Worm (Caenorhabditis elegans) whole organism, L4 larva: ENCODE data around the gene lury-1.
A peak's percentile ranks its signal among the peaks of the same experiment; 100 is the strongest.

Source experiments
- D1046.2 ChIP-seq: fragments of 200-800 bp; sonication (Bioruptor generic); IDR thresholded peaks from 2 replicates; pipeline ENCODE4 v1.3.6; 2022; ENCODE audit warnings: missing genetic modification characterization, missing compliant biosample characterization
- F44E2.7 ChIP-seq: fragments of 200-800 bp; sonication (Bioruptor generic); IDR thresholded peaks from 2 replicates; pipeline ENCODE4 v2.1.2; 2022; ENCODE audit warnings: missing genetic modification characterization, missing compliant biosample characterization
- Y105C5A.15 ChIP-seq: fragments of 200-800 bp; sonication (Bioruptor generic); IDR thresholded peaks from 2 replicates; pipeline ENCODE4 v1.3.6; 2022; ENCODE audit warnings: missing genetic modification characterization, missing compliant biosample characterization
- Y5F2A.4 ChIP-seq: fragments of 200-800 bp; sonication (Bioruptor generic); optimal IDR thresholded peaks from 2 replicates; lab custom pipeline; 2018; ENCODE audit warnings: mild to moderate bottlenecking, missing genetic modification characterization, missing compliant biosample characterization
- aha-1 ChIP-seq: fragments of 150-350 bp; peaks from one replicate; lab custom pipeline; 2014; ENCODE audit warnings: missing biosample characterization, missing genetic modification characterization
- attf-4 ChIP-seq: sonication (generic microtip); optimal IDR thresholded peaks from 3 replicates; lab custom pipeline; 2017; ENCODE audit warnings: missing biosample characterization, missing genetic modification characterization
- ceh-32 ChIP-seq: sonication (generic microtip); optimal IDR thresholded peaks from 2 replicates; lab custom pipeline; 2016; ENCODE audit warnings: mild to moderate bottlenecking, missing genetic modification characterization, missing compliant biosample characterization; ENCODE audit not compliant: poor library complexity
- ceh-62 ChIP-seq: sonication (generic microtip); optimal IDR thresholded peaks from 2 replicates; lab custom pipeline; 2017; ENCODE audit warnings: missing biosample characterization, missing genetic modification characterization
- dpl-1 ChIP-seq: fragments of 150-350 bp; optimal IDR thresholded peaks from 2 replicates; lab custom pipeline; 2014; ENCODE audit warnings: missing biosample characterization, missing genetic modification reagents, missing genetic modification characterization
- dve-1 ChIP-seq: sonication (generic microtip); optimal IDR thresholded peaks from 2 replicates; lab custom pipeline; 2017; ENCODE audit warnings: antibody characterized with exemption, mild to moderate bottlenecking, missing genetic modification characterization, missing compliant biosample characterization; ENCODE audit not compliant: insufficient read depth
- egl-27 ChIP-seq: sonication (generic microtip); optimal IDR thresholded peaks from 3 replicates; lab custom pipeline; 2017; ENCODE audit warnings: missing biosample characterization, missing genetic modification reagents, missing genetic modification characterization
- fos-1 ChIP-seq: fragments of 150-350 bp; optimal IDR thresholded peaks from 2 replicates; lab custom pipeline; 2014; ENCODE audit warnings: missing biosample characterization, missing genetic modification characterization
- hif-1 ChIP-seq, 2 experiments: sonication (generic microtip); optimal IDR thresholded peaks; 2 replicates each; lab custom pipeline; 2016 to 2017; ENCODE audit warnings: missing compliant biosample characterization in 2 of 2, missing genetic modification characterization in 2 of 2, missing genetic modification reagents in 2 of 2, missing genotype in 2 of 2, mild to moderate bottlenecking in 1 of 2
- hlh-30 ChIP-seq: sonication (generic microtip); optimal IDR thresholded peaks from 2 replicates; lab custom pipeline; 2017; ENCODE audit warnings: antibody characterized with exemption, mild to moderate bottlenecking, missing genetic modification characterization, missing compliant biosample characterization; ENCODE audit not compliant: insufficient read depth
- lin-38 ChIP-seq: fragments of 200-800 bp; sonication (Bioruptor generic); IDR thresholded peaks from 2 replicates; pipeline ENCODE4 v1.3.6; 2022; ENCODE audit warnings: missing genetic modification reagents, missing genetic modification characterization, missing compliant biosample characterization
- lsy-2 ChIP-seq, 2 experiments: fragments of 150-350 bp in 1 of 2; sonication (generic microtip) in 1 of 2; optimal IDR thresholded peaks; 2 replicates each; lab custom pipeline; 2014 to 2017; ENCODE audit warnings: missing biosample characterization in 2 of 2, missing genetic modification characterization in 2 of 2
- madf-5 ChIP-seq, 2 experiments: fragments of 200-800 bp; sonication (Bioruptor generic); IDR thresholded peaks; 2 replicates each; pipeline ENCODE4 v1.3.6; 2022; ENCODE audit warnings: missing compliant biosample characterization in 2 of 2, missing genetic modification characterization in 2 of 2
- madf-9 ChIP-seq: fragments of 200-800 bp; sonication (Bioruptor generic); conservative IDR thresholded peaks from 2 replicates; pipeline ENCODE4 v1.3.6; 2022; ENCODE audit warnings: missing genetic modification reagents, missing genetic modification characterization, missing compliant biosample characterization
- mdl-1 ChIP-seq, 2 experiments: fragments of 150-350 bp in 1 of 2; sonication (generic microtip) in 1 of 2; optimal IDR thresholded peaks; 2 replicates each; lab custom pipeline; 2014 to 2017; ENCODE audit warnings: missing biosample characterization in 2 of 2, missing genetic modification characterization in 2 of 2
- mep-1 ChIP-seq: fragments of 150-350 bp; sonication (generic microtip); optimal IDR thresholded peaks from 3 replicates; lab custom pipeline; 2014; ENCODE audit warnings: missing biosample characterization, missing genetic modification characterization
- mes-2 ChIP-seq: sonication (generic microtip); optimal IDR thresholded peaks from 2 replicates; lab custom pipeline; 2016; ENCODE audit warnings: missing genotype, mild to moderate bottlenecking, missing genetic modification characterization, missing compliant biosample characterization; ENCODE audit not compliant: poor library complexity, severe bottlenecking
- mxl-2 ChIP-seq: fragments of 200-800 bp; sonication (Bioruptor generic); conservative IDR thresholded peaks from 2 replicates; pipeline ENCODE4 v1.3.6; 2022; ENCODE audit warnings: missing genetic modification reagents, missing genetic modification characterization, missing compliant biosample characterization
- mxl-3 ChIP-seq: fragments of 200-800 bp; sonication (Bioruptor generic); optimal IDR thresholded peaks from 2 replicates; lab custom pipeline; 2018; ENCODE audit warnings: mild to moderate bottlenecking, missing genetic modification characterization, missing compliant biosample characterization
- nhr-10 ChIP-seq: fragments of 150-350 bp; optimal IDR thresholded peaks from 2 replicates; lab custom pipeline; 2014; ENCODE audit warnings: missing biosample characterization, missing genetic modification characterization
- nhr-102 ChIP-seq: sonication (generic microtip); optimal IDR thresholded peaks from 2 replicates; lab custom pipeline; 2016; ENCODE audit warnings: mild to moderate bottlenecking, missing genetic modification characterization, moderate library complexity, missing compliant biosample characterization
- nhr-11 ChIP-seq: fragments of 150-350 bp; optimal IDR thresholded peaks from 2 replicates; lab custom pipeline; 2014; ENCODE audit warnings: missing biosample characterization, missing genetic modification characterization
- nhr-111 ChIP-seq: fragments of 200-800 bp; sonication (Bioruptor generic); optimal IDR thresholded peaks from 2 replicates; lab custom pipeline; 2018; ENCODE audit warnings: mild to moderate bottlenecking, missing genetic modification characterization, missing compliant biosample characterization
- nhr-25 ChIP-seq: sonication (generic microtip); optimal IDR thresholded peaks from 2 replicates; lab custom pipeline; 2017; ENCODE audit warnings: missing genetic modification characterization, mild to moderate bottlenecking, missing compliant biosample characterization, antibody characterized with exemption, moderate library complexity, borderline replicate concordance; ENCODE audit not compliant: insufficient read depth
- nhr-41 ChIP-seq: fragments of 200-800 bp; sonication (Bioruptor generic); IDR thresholded peaks from 2 replicates; pipeline ENCODE4 v1.3.6; 2022; ENCODE audit warnings: missing genetic modification reagents, missing genetic modification characterization, missing compliant biosample characterization
- nhr-42 ChIP-seq: fragments of 200-800 bp; sonication (Bioruptor generic); IDR thresholded peaks from 2 replicates; pipeline ENCODE4 v1.3.6; 2022; ENCODE audit warnings: missing genetic modification characterization, missing compliant biosample characterization
- nhr-48 ChIP-seq: sonication (generic microtip); optimal IDR thresholded peaks from 2 replicates; lab custom pipeline; 2016; ENCODE audit warnings: mild to moderate bottlenecking, missing genetic modification characterization, missing compliant biosample characterization
- nhr-6 ChIP-seq: fragments of 150-350 bp; optimal IDR thresholded peaks from 2 replicates; lab custom pipeline; 2014; ENCODE audit warnings: missing biosample characterization, missing genetic modification characterization
- nhr-76 ChIP-seq: fragments of 150-350 bp; optimal IDR thresholded peaks from 2 replicates; lab custom pipeline; 2014; ENCODE audit warnings: missing biosample characterization, missing genetic modification characterization
- nhr-77 ChIP-seq: fragments of 150-350 bp; optimal IDR thresholded peaks from 2 replicates; lab custom pipeline; 2014; ENCODE audit warnings: missing biosample characterization, missing genetic modification characterization
- pha-4 ChIP-seq, 2 experiments: fragments of 150-350 bp in 1 of 2; fragments of 200-800 bp in 1 of 2; sonication (Bioruptor generic) in 1 of 2; IDR thresholded peaks in 1 of 2; optimal IDR thresholded peaks in 1 of 2; 2 replicates each; pipeline versions ENCODE4 v1.3.6 to Lab custom; 2014 to 2022; ENCODE audit warnings: missing genetic modification characterization in 2 of 2, missing genetic modification reagents in 2 of 2, missing biosample characterization in 1 of 2, missing compliant biosample characterization in 1 of 2
- rbr-2 ChIP-seq: sonication (generic microtip); optimal IDR thresholded peaks from 2 replicates; lab custom pipeline; 2016; ENCODE audit warnings: missing genotype, missing genetic modification characterization, missing compliant biosample characterization
- skn-1 ChIP-seq: fragments of 150-350 bp; optimal IDR thresholded peaks from 2 replicates; lab custom pipeline; 2014; ENCODE audit warnings: missing biosample characterization, missing genetic modification characterization
- ztf-11 ChIP-seq: fragments of 150-350 bp; optimal IDR thresholded peaks from 2 replicates; lab custom pipeline; 2014; ENCODE audit warnings: missing biosample characterization, missing genetic modification characterization
- ztf-7 ChIP-seq: fragments of 150-350 bp; optimal IDR thresholded peaks from 2 replicates; lab custom pipeline; 2014; ENCODE audit warnings: missing biosample characterization, missing genetic modification characterization

The lury-1 gene

DNA sequence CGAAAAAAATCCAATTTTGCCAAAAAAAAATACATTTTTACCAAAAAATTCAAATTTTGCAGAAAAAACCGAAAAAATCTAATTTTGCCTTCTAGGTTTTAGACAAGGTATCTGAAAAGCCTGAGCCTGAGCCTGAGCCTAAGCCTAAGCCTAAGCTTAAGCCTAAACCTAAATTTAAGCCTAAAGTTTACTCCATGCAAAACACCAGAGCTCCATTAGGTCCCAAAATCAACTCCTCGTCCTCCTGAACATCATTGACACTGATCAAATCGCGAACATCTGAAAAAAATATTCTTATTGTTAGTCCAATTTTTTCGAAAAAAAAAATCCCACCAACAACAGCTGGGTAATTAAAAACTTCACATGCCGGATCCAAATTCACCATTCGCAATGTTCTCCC lies 31.9 kb downstream of the lury-1 start:
- TF ChIP-seq aha-1 (tag; lab: Kevin White, UChicago) (peak; percentile 82), nhr-25 (tag; lab: Kevin White, UChicago) (no peak)
- TF ChIP-seq, all 104 proteins: peak for 1

DNA sequence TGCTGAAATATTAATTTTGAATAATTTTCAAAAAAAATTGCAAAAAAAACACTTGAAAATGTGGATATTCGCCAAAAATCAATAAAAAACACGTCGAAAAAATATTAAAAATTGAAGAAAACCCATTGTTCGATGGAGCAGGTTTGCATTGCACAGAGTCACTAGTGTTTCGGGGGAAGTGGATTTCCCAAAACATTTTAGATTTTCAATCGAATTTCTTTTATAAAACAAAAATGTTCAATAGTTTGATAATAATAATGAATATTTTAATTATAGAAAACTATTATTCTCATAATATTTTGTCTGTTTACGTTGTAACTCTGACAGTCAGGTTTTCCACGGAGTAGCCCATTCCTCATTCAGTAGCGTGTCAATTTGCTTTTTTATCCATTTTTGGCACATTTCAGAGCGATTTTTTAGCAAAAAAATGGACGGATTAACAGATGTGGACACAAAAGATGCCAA lies 32.5 kb downstream of the lury-1 start, which contains the start of the genes gex-4 and gphr-1:
Gene gex-4, minus strand, starts transcription at position 2 of the 465 bp plus-strand sequence.
Gene gphr-1, plus strand, starts transcription at position 415 of the 465 bp plus-strand sequence.
- TF ChIP-seq attf-4 (tag; lab: Kevin White, UChicago) (no peak), madf-5 (GFP tag; IDR thresholded peaks at IDR 0.05; lab: Robert Waterston, UW) (no peak), fos-1 (tag; lab: Kevin White, UChicago) (no peak), nhr-11 (no peak), mes-2 (peak; percentile 77), nhr-111 (GFP tag; lab: Kevin White, UChicago) (no peak), ztf-11 (tag; lab: Kevin White, UChicago) (no peak), rbr-2 (tag; lab: Kevin White, UChicago) (no peak), dpl-1 (GFP tag; lab: Kevin White, UChicago) (peak; percentile 52), nhr-48 (tag; lab: Kevin White, UChicago) (no peak), pha-4 (GFP tag; IDR thresholded peaks at IDR 0.05; lab: Robert Waterston, UW) (no peak), pha-4 (tag; optimal IDR thresholded peaks at IDR 0.05; lab: Kevin White, UChicago) (peak; percentile 16), hlh-30 (tag; lab: Kevin White, UChicago) (no peak), ceh-62 (tag; lab: Kevin White, UChicago) (no peak), nhr-102 (tag; lab: Kevin White, UChicago) (no peak), mdl-1 (tag; optimal IDR thresholded peaks at IDR 0.05; lab: Kevin White, UChicago) (no peak), lsy-2 (tag; optimal IDR thresholded peaks at IDR 0.05; lab: Kevin White, UChicago) (peak in 1 of 2 experiments; percentile 68), ceh-32 (tag; lab: Kevin White, UChicago) (no peak), skn-1 (tag; lab: Kevin White, UChicago) (no peak), nhr-10 (no peak), nhr-42 (GFP tag; lab: Robert Waterston, UW) (no peak), nhr-77 (peak; percentile 16), ztf-7 (peak; percentile 5), madf-9 (no peak), nhr-76 (tag; lab: Kevin White, UChicago) (no peak), Y5F2A.4 (GFP tag; lab: Kevin White, UChicago) (no peak), D1046.2 (GFP tag; lab: Robert Waterston, UW) (no peak), nhr-6 (tag; lab: Kevin White, UChicago) (no peak), egl-27 (no peak), nhr-41 (GFP tag; lab: Robert Waterston, UW) (no peak), Y105C5A.15 (GFP tag; lab: Robert Waterston, UW) (no peak), mxl-3 (no peak), lin-38 (peak; percentile 92), dve-1 (tag; lab: Kevin White, UChicago) (peak; percentile 26), hif-1 (tag; optimal IDR thresholded peaks at IDR 0.05; lab: Kevin White, UChicago) (peak in 1 of 2 experiments; percentile 59), F44E2.7 (GFP tag; lab: Robert Waterston, UW) (no peak), mep-1 (tag; lab: Kevin White, UChicago) (peak; percentile 51), mxl-2 (GFP tag; lab: Robert Waterston, UW) (no peak)
